Fruit fly (Drosophila melanogaster) whole organism, embryonic: ENCODE measurements around the gene CG15740.
A peak's percentile ranks its signal among the peaks of the same experiment; 100 is the strongest.

Experiments
- Ada2b ChIP-seq: fragments of 200-800 bp; sonication (Bioruptor generic); IDR thresholded peaks from 2 replicates; pipeline ENCODE4 v1.3.6; 2022; ENCODE audit warnings: missing biosample characterization, missing genetic modification characterization
- Atf6 ChIP-seq: fragments of 200-800 bp; sonication (Bioruptor generic); IDR thresholded peaks from 2 replicates; pipeline ENCODE4 v1.3.6; 2022; ENCODE audit warnings: missing biosample characterization, missing genetic modification characterization
- C15 ChIP-seq: fragments of 200-800 bp; sonication (Bioruptor generic); IDR thresholded peaks from 3 replicates; pipeline ENCODE4 v1.3.6; 2022; ENCODE audit warnings: missing biosample characterization, missing genetic modification characterization
- CG10959 ChIP-seq: fragments of 200-800 bp; sonication (Bioruptor generic); IDR thresholded peaks from 2 replicates; pipeline ENCODE4 v1.3.6; 2022; ENCODE audit warnings: missing biosample characterization, missing genetic modification characterization
- CG11247 ChIP-seq: fragments of 200-800 bp; sonication (Bioruptor generic); IDR thresholded peaks from 2 replicates; pipeline ENCODE4 v1.3.6; 2022; ENCODE audit warnings: missing biosample characterization, missing genetic modification characterization
- CG11695 ChIP-seq: fragments of 200-800 bp; sonication (Bioruptor generic); IDR thresholded peaks from 3 replicates; pipeline ENCODE4 v1.3.6; 2022; ENCODE audit warnings: missing biosample characterization, missing genetic modification characterization
- CG12659 ChIP-seq: fragments of 200-800 bp; sonication (Bioruptor generic); optimal IDR thresholded peaks from 3 replicates; lab custom pipeline; 2017; ENCODE audit warnings: mild to moderate bottlenecking, missing biosample characterization, missing genetic modification reagents, missing genetic modification characterization
- CG13775 ChIP-seq: fragments of 200-800 bp; sonication (Bioruptor generic); optimal IDR thresholded peaks from 3 replicates; lab custom pipeline; 2017; ENCODE audit warnings: missing biosample characterization, mild to moderate bottlenecking, missing genetic modification characterization
- CG14667 ChIP-seq: fragments of 200-800 bp; sonication (Bioruptor generic); IDR thresholded peaks from 2 replicates; pipeline ENCODE4 v1.3.6; 2022; ENCODE audit warnings: missing biosample characterization, missing genetic modification characterization
- CG1529 ChIP-seq: fragments of 200-800 bp; sonication (Bioruptor generic); optimal IDR thresholded peaks from 3 replicates; lab custom pipeline; 2018; ENCODE audit warnings: missing biosample characterization, missing genetic modification characterization
- CG17568 ChIP-seq: fragments of 200-800 bp; sonication (Bioruptor generic); optimal IDR thresholded peaks from 2 replicates; lab custom pipeline; 2018; ENCODE audit warnings: missing biosample characterization, mild to moderate bottlenecking, missing genetic modification characterization, moderate library complexity
- CG18599 ChIP-seq: fragments of 200-800 bp; sonication (Bioruptor generic); optimal IDR thresholded peaks from 3 replicates; lab custom pipeline; 2017; ENCODE audit warnings: missing biosample characterization, missing genetic modification characterization, mild to moderate bottlenecking, moderate library complexity, missing genetic modification reagents
- CG2129 ChIP-seq: fragments of 200-800 bp; sonication (Bioruptor generic); IDR thresholded peaks from 2 replicates; pipeline ENCODE4 v1.3.6; 2022; ENCODE audit warnings: missing biosample characterization, missing genetic modification characterization; ENCODE audit not compliant: partially characterized antibody
- CG30020 ChIP-seq: fragments of 200-800 bp; optimal IDR thresholded peaks from 2 replicates; lab custom pipeline; 2019; ENCODE audit warnings: missing biosample characterization, mild to moderate bottlenecking, missing genetic modification characterization, moderate library complexity
- CG31388 ChIP-seq: fragments of 200-800 bp; sonication (Bioruptor generic); optimal IDR thresholded peaks from 2 replicates; lab custom pipeline; 2016; ENCODE audit warnings: missing biosample characterization, missing genetic modification characterization
- CG34376 ChIP-seq: fragments of 200-800 bp; sonication (Bioruptor generic); optimal IDR thresholded peaks from 2 replicates; lab custom pipeline; 2018; ENCODE audit warnings: missing biosample characterization, mild to moderate bottlenecking, missing genetic modification characterization
- CG3995 ChIP-seq: fragments of 200-800 bp; sonication (Bioruptor generic); optimal IDR thresholded peaks from 3 replicates; lab custom pipeline; 2016; ENCODE audit warnings: missing biosample characterization, missing genetic modification characterization
- CG7786 ChIP-seq: fragments of 200-800 bp; sonication (Bioruptor generic); optimal IDR thresholded peaks from 2 replicates; lab custom pipeline; 2016; ENCODE audit warnings: missing biosample characterization, missing genetic modification characterization
- CG9437 ChIP-seq: fragments of 200-800 bp; sonication (Bioruptor generic); optimal IDR thresholded peaks from 2 replicates; lab custom pipeline; 2018; ENCODE audit warnings: missing biosample characterization, mild to moderate bottlenecking, missing genetic modification characterization
- D19B ChIP-seq: fragments of 200-800 bp; sonication (Bioruptor generic); optimal IDR thresholded peaks from 2 replicates; lab custom pipeline; 2017; ENCODE audit warnings: missing biosample characterization, mild to moderate bottlenecking, missing genetic modification characterization
- Elba2 ChIP-seq: fragments of 200-800 bp; sonication (Bioruptor generic); optimal IDR thresholded peaks from 3 replicates; lab custom pipeline; 2016; ENCODE audit warnings: missing biosample characterization, missing genetic modification characterization
- Ets65A ChIP-seq: fragments of 200-800 bp; sonication (Bioruptor generic); peaks from one replicate; lab custom pipeline; 2016; ENCODE audit warnings: missing biosample characterization, missing genetic modification characterization
- NK7.1 ChIP-seq: fragments of 200-800 bp; sonication (Bioruptor generic); optimal IDR thresholded peaks from 3 replicates; lab custom pipeline; 2016; ENCODE audit warnings: missing biosample characterization, missing genetic modification characterization
- Nf-YA ChIP-seq: fragments of 200-800 bp; sonication (Bioruptor generic); IDR thresholded peaks from 2 replicates; pipeline ENCODE4 v1.3.6; 2022; ENCODE audit warnings: missing biosample characterization, missing genetic modification characterization
- Oli ChIP-seq: fragments of 200-800 bp; sonication (Bioruptor generic); optimal IDR thresholded peaks from 2 replicates; lab custom pipeline; 2018; ENCODE audit warnings: missing biosample characterization, mild to moderate bottlenecking, missing genetic modification characterization, moderate library complexity
- Poxn ChIP-seq: fragments of 200-800 bp; sonication (Bioruptor generic); IDR thresholded peaks from 2 replicates; pipeline ENCODE4 v1.3.6; 2022; ENCODE audit warnings: missing biosample characterization, missing genetic modification characterization
- Tbp ChIP-seq: fragments of >200 bp; optimal IDR thresholded peaks from 2 replicates; lab custom pipeline; 2018; ENCODE audit warnings: missing biosample characterization, missing genetic modification characterization
- bcd ChIP-seq: fragments of 200-800 bp; sonication (Bioruptor generic); optimal IDR thresholded peaks from 2 replicates; lab custom pipeline; 2017; ENCODE audit warnings: missing biosample characterization, mild to moderate bottlenecking, missing genetic modification characterization
- br ChIP-seq: fragments of >200 bp; optimal IDR thresholded peaks from 2 replicates; lab custom pipeline; 2017
- crp ChIP-seq, 2 experiments: fragments of 200-800 bp; sonication (Bioruptor generic); optimal IDR thresholded peaks; 2 replicates in 1 of 2; 3 replicates in 1 of 2; lab custom pipeline; 2017; ENCODE audit warnings: missing biosample characterization in 2 of 2, missing genetic modification characterization in 2 of 2, mild to moderate bottlenecking in 1 of 2, moderate library complexity in 1 of 2
- dimm ChIP-seq: fragments of 200-800 bp; sonication (Bioruptor generic); IDR thresholded peaks from 2 replicates; pipeline ENCODE4 v1.3.6; 2022; ENCODE audit warnings: missing biosample characterization, missing genetic modification characterization
- exex ChIP-seq: fragments of 200-800 bp; sonication (Bioruptor generic); optimal IDR thresholded peaks from 4 replicates; lab custom pipeline; 2018; ENCODE audit warnings: missing biosample characterization, mild to moderate bottlenecking, missing genetic modification characterization, moderate library complexity
- eyg ChIP-seq: fragments of 200-800 bp; sonication (Bioruptor generic); optimal IDR thresholded peaks from 3 replicates; lab custom pipeline; 2016; ENCODE audit warnings: missing biosample characterization, missing genetic modification characterization
- grn ChIP-seq: fragments of 200-800 bp; sonication (Bioruptor generic); optimal IDR thresholded peaks from 3 replicates; lab custom pipeline; 2017; ENCODE audit warnings: missing biosample characterization, missing genetic modification characterization
- gt ChIP-seq: fragments of 200-800 bp; sonication (Bioruptor generic); IDR thresholded peaks from 2 replicates; pipeline ENCODE4 v1.3.6; 2022; ENCODE audit warnings: missing biosample characterization, missing genetic modification characterization
- insv ChIP-seq, 2 experiments: fragments of 200-800 bp; sonication (Bioruptor generic); optimal IDR thresholded peaks; 3 replicates each; lab custom pipeline; 2016 to 2018; ENCODE audit warnings: missing biosample characterization in 2 of 2, missing genetic modification characterization in 2 of 2
- lilli ChIP-seq: fragments of 200-800 bp; sonication (Bioruptor generic); optimal IDR thresholded peaks from 3 replicates; lab custom pipeline; 2016; ENCODE audit warnings: missing biosample characterization, missing genetic modification characterization
- mirr ChIP-seq: fragments of 200-800 bp; sonication (Bioruptor generic); optimal IDR thresholded peaks from 3 replicates; lab custom pipeline; 2018; ENCODE audit warnings: missing biosample characterization, mild to moderate bottlenecking, missing genetic modification characterization
- nmo ChIP-seq: fragments of 200-800 bp; sonication (Bioruptor generic); optimal IDR thresholded peaks from 2 replicates; lab custom pipeline; 2018; ENCODE audit warnings: missing biosample characterization, mild to moderate bottlenecking, missing genetic modification characterization, moderate library complexity
- onecut ChIP-seq: fragments of 200-800 bp; sonication (Bioruptor generic); IDR thresholded peaks from 2 replicates; pipeline ENCODE4 v1.3.6; 2022; ENCODE audit warnings: missing biosample characterization, missing genetic modification characterization
- pan ChIP-seq, 4 experiments: fragments of >200 bp in 3 of 4; fragments of 200-800 bp in 1 of 4; sonication (Bioruptor generic) in 1 of 4; optimal IDR thresholded peaks in 3 of 4; IDR thresholded peaks in 1 of 4; 2 replicates each; pipeline versions ENCODE4 v1.3.6 to Lab custom; 2017 to 2022; ENCODE audit warnings: missing biosample characterization in 2 of 4, missing genetic modification characterization in 2 of 4, mixed read lengths in 1 of 4
- peb ChIP-seq: fragments of 200-800 bp; sonication (Bioruptor generic); IDR thresholded peaks from 2 replicates; pipeline ENCODE4 v1.3.6; 2022; ENCODE audit warnings: missing biosample characterization, missing genetic modification characterization
- pita ChIP-seq: fragments of 200-800 bp; sonication (Bioruptor generic); optimal IDR thresholded peaks from 2 replicates; lab custom pipeline; 2017; ENCODE audit warnings: missing biosample characterization, mild to moderate bottlenecking, missing genetic modification characterization
- rib ChIP-seq: fragments of 200-800 bp; sonication (Bioruptor generic); IDR thresholded peaks from 2 replicates; pipeline ENCODE4 v1.3.6; 2022; ENCODE audit warnings: missing biosample characterization, missing genetic modification characterization
- ro ChIP-seq: fragments of 200-800 bp; sonication (Bioruptor generic); IDR thresholded peaks from 2 replicates; pipeline ENCODE4 v1.3.6; 2022; ENCODE audit warnings: missing biosample characterization, missing genetic modification characterization
- row ChIP-seq: fragments of 200-800 bp; sonication (Bioruptor generic); IDR thresholded peaks from 3 replicates; pipeline ENCODE4 v1.3.6; 2022; ENCODE audit warnings: missing biosample characterization, missing genetic modification characterization
- schlank ChIP-seq: fragments of 200-800 bp; sonication (Bioruptor generic); optimal IDR thresholded peaks from 2 replicates; lab custom pipeline; 2018; ENCODE audit warnings: missing biosample characterization, mild to moderate bottlenecking, missing genetic modification characterization
- sisA ChIP-seq: fragments of 200-800 bp; sonication (Bioruptor generic); IDR thresholded peaks from 2 replicates; pipeline ENCODE4 v1.3.6; 2022; ENCODE audit warnings: missing biosample characterization, missing genetic modification characterization
- sug ChIP-seq: fragments of 200-800 bp; optimal IDR thresholded peaks from 2 replicates; lab custom pipeline; 2019; ENCODE audit warnings: missing biosample characterization, mild to moderate bottlenecking, missing genetic modification characterization, moderate library complexity
- toy ChIP-seq: fragments of 200-800 bp; sonication (Bioruptor generic); IDR thresholded peaks from 2 replicates; pipeline ENCODE4 v1.3.6; 2022; ENCODE audit warnings: missing biosample characterization, missing genetic modification characterization

CG15740 gene

dm6 chrX:11877165-11877564 is 31.3 kb upstream of the CG15740 start, which contains the start of gene CG10352 (continued):
- TF ChIP-seq onecut (GFP tag; lab: Robert Waterston, UW) (no peak), rib (GFP tag; lab: Robert Waterston, UW) (no peak), pita (no peak), lilli (GFP tag; lab: Kevin White, UChicago) (no peak)

dm6 chrX:11875146-11875830 is 29.4 kb upstream of the CG15740 start:
- peak; percentile 96 for TF ChIP-seq grn
- no peak for TF ChIP-seq CG3995
- TF ChIP-seq mirr (GFP tag; lab: Kevin White, UChicago) = peak; percentile 30
- 0 out of 2 replicates have a peak, but pooled peaks have one; percentile 6 for TF ChIP-seq Atf6 (GFP tag; lab: Robert Waterston, UW)
- TF ChIP-seq Elba2 (GFP tag; lab: Kevin White, UChicago) = no peak
- TF ChIP-seq Tbp = no peak
- TF ChIP-seq Nf-YA (GFP tag; lab: Robert Waterston, UW) = no peak
- peak; percentile 95 for TF ChIP-seq D19B (GFP tag; lab: Kevin White, UChicago)
- no peak for TF ChIP-seq toy
- TF ChIP-seq CG2129 (GFP tag; lab: Robert Waterston, UW) = no peak
- TF ChIP-seq CG12659 = no peak
- peak; percentile 73 for TF ChIP-seq row (GFP tag; lab: Robert Waterston, UW)
- TF ChIP-seq sug (tag; lab: Kevin White, UChicago) = peak; percentile 38
- TF ChIP-seq crp (GFP tag; optimal IDR thresholded peaks at IDR 0.05; lab: Kevin White, UChicago) = no peak
- TF ChIP-seq pan (optimal IDR thresholded peaks at IDR 0.05; lab: Kevin White, UChicago) = no peak
- TF ChIP-seq pan (GFP tag; optimal IDR thresholded peaks at IDR 0.05 in 1 of 2, IDR thresholded peaks at IDR 0.05 in 1 of 2) = peak in 1 of 2 experiments; percentile 8
- TF ChIP-seq Ets65A = peak; percentile 69
- peak; percentile 64 for TF ChIP-seq exex (tag; lab: Kevin White, UChicago)
- TF ChIP-seq CG9437 (GFP tag; lab: Kevin White, UChicago) = no peak
- no peak for TF ChIP-seq CG14667 (GFP tag; lab: Robert Waterston, UW)
- TF ChIP-seq eyg = no peak
- TF ChIP-seq CG11695 (GFP tag; lab: Robert Waterston, UW) = no peak
- no peak for TF ChIP-seq sisA (GFP tag; lab: Robert Waterston, UW)
- TF ChIP-seq gt (GFP tag; lab: Robert Waterston, UW) = no peak
- no peak for TF ChIP-seq insv (GFP tag; optimal IDR thresholded peaks at IDR 0.05; lab: Kevin White, UChicago)
- no peak for TF ChIP-seq CG30020
- no peak for TF ChIP-seq CG31388 (GFP tag; lab: Kevin White, UChicago)
- no peak for TF ChIP-seq Poxn
- TF ChIP-seq NK7.1 (GFP tag; lab: Kevin White, UChicago) = no peak
- TF ChIP-seq schlank = no peak
- TF ChIP-seq ro (GFP tag; lab: Robert Waterston, UW) = no peak
- TF ChIP-seq, all 482 proteins: peak for 9

- TF ChIP-seq CG13775 (GFP tag; lab: Kevin White, UChicago) (no peak), CG1529 (GFP tag; lab: Kevin White, UChicago) (no peak), nmo (GFP tag; lab: Kevin White, UChicago) (no peak), CG7786 (GFP tag; lab: Kevin White, UChicago) (no peak), peb (GFP tag; lab: Robert Waterston, UW) (no peak), CG34376 (peak; percentile 89), C15 (GFP tag; lab: Robert Waterston, UW) (no peak), Oli (tag; lab: Kevin White, UChicago) (no peak), sug (tag; lab: Kevin White, UChicago) (peak; percentile 75), CG18599 (GFP tag; lab: Kevin White, UChicago) (no peak), dimm (GFP tag; lab: Robert Waterston, UW) (no peak), rib (GFP tag; lab: Robert Waterston, UW) (no peak), Ada2b (GFP tag; lab: Robert Waterston, UW) (no peak), CG17568 (GFP tag; lab: Kevin White, UChicago) (no peak), CG11247 (GFP tag; lab: Robert Waterston, UW) (no peak), CG10959 (GFP tag; lab: Robert Waterston, UW) (no peak), br (no peak), bcd (GFP tag; lab: Kevin White, UChicago) (no peak)
Measured at dm6 chrX:11873116-11873515, 27.2 kb upstream of the CG15740 start, which contains the start of gene CG15739. Gene CG15739 (plus strand): TSS chrX:11873319.
